Fruit fly (Drosophila melanogaster) whole organism, wandering third instar larva: ENCODE data around the gene CG13930.

Source experiments
- Abd-B ChIP-seq: fragments of >200 bp; optimal IDR thresholded peaks from 2 replicates; lab custom pipeline; 2017; ENCODE audit warnings: missing biosample characterization, missing genetic modification characterization
- CG32264 ChIP-seq: fragments of 200-800 bp; sonication (Bioruptor generic); optimal IDR thresholded peaks from 2 replicates; lab custom pipeline; 2016; ENCODE audit warnings: missing biosample characterization, missing genetic modification characterization
- CG9705 ChIP-seq: fragments of 200-800 bp; sonication (Bioruptor generic); optimal IDR thresholded peaks from 2 replicates; lab custom pipeline; 2018; ENCODE audit warnings: missing biosample characterization, mild to moderate bottlenecking, missing genetic modification characterization
- CrebA ChIP-seq: fragments of 200-800 bp; sonication (Bioruptor generic); optimal IDR thresholded peaks from 2 replicates; lab custom pipeline; 2016; ENCODE audit warnings: missing biosample characterization, mild to moderate bottlenecking, missing genetic modification characterization, borderline replicate concordance
- Dfd ChIP-seq: fragments of >200 bp; optimal IDR thresholded peaks from 2 replicates; lab custom pipeline; 2017; ENCODE audit warnings: missing biosample characterization, missing genetic modification characterization
- Dif ChIP-seq: fragments of 200-275, 200-300 bp; sonication (Bioruptor generic); optimal IDR thresholded peaks from 2 replicates; lab custom pipeline; 2018; ENCODE audit warnings: missing biosample characterization, missing genetic modification characterization; ENCODE audit not compliant: partially characterized antibody
- GATAd ChIP-seq: sonication (Bioruptor generic); optimal IDR thresholded peaks from 2 replicates; lab custom pipeline; 2016; ENCODE audit warnings: missing biosample characterization, missing genetic modification characterization
- HLH106 ChIP-seq: fragments of 200-800 bp; optimal IDR thresholded peaks from 3 replicates; lab custom pipeline; 2019; ENCODE audit warnings: missing biosample characterization, mild to moderate bottlenecking, missing genetic modification characterization, moderate library complexity
- Hnf4 ChIP-seq: fragments of 200-800 bp; sonication (Bioruptor generic); optimal IDR thresholded peaks from 2 replicates; lab custom pipeline; 2016; ENCODE audit warnings: missing biosample characterization, mild to moderate bottlenecking, missing genetic modification characterization
- Hr78 ChIP-seq: fragments of >200 bp; optimal IDR thresholded peaks from 2 replicates; lab custom pipeline; 2017; ENCODE audit warnings: missing biosample characterization, missing genetic modification characterization
- Hr83 ChIP-seq: fragments of 200-300 bp; sonication (Bioruptor generic); optimal IDR thresholded peaks from 2 replicates; lab custom pipeline; 2016; ENCODE audit warnings: missing biosample characterization, mild to moderate bottlenecking, missing genetic modification characterization, moderate library complexity; ENCODE audit not compliant: poor library complexity, severe bottlenecking
- Jra ChIP-seq: sonication (Bioruptor generic); optimal IDR thresholded peaks from 2 replicates; lab custom pipeline; 2016; ENCODE audit warnings: missing biosample characterization, missing genetic modification characterization
- Mio ChIP-seq: sonication (Bioruptor generic); optimal IDR thresholded peaks from 2 replicates; lab custom pipeline; 2016; ENCODE audit warnings: missing biosample characterization, missing genetic modification characterization
- Myc ChIP-seq: fragments of >200 bp; optimal IDR thresholded peaks from 2 replicates; lab custom pipeline; 2017
- N ChIP-seq: fragments of >200 bp; optimal IDR thresholded peaks from 2 replicates; lab custom pipeline; 2018; ENCODE audit warnings: missing biosample characterization, missing external identifiers, missing genetic modification characterization
- OdsH ChIP-seq: fragments of 200-800 bp; sonication (Bioruptor generic); optimal IDR thresholded peaks from 2 replicates; lab custom pipeline; 2016; ENCODE audit warnings: missing biosample characterization, mild to moderate bottlenecking, missing genetic modification characterization
- Rel ChIP-seq, 2 experiments: fragments of 200-800 bp; sonication (Bioruptor generic) in 1 of 2; optimal IDR thresholded peaks; 2 replicates in 1 of 2; 3 replicates in 1 of 2; lab custom pipeline; 2016 to 2019; ENCODE audit warnings: mild to moderate bottlenecking in 2 of 2, missing biosample characterization in 2 of 2, missing genetic modification characterization in 2 of 2, moderate library complexity in 1 of 2
- Sp1 ChIP-seq: fragments of 200-800 bp; sonication (Bioruptor generic); optimal IDR thresholded peaks from 3 replicates; lab custom pipeline; 2019; ENCODE audit warnings: missing biosample characterization, mild to moderate bottlenecking, missing genetic modification characterization, moderate library complexity
- Vsx2 ChIP-seq: fragments of 200-300, 225-300 bp; sonication (Bioruptor generic); optimal IDR thresholded peaks from 2 replicates; lab custom pipeline; 2018; ENCODE audit warnings: missing biosample characterization, missing genetic modification characterization; ENCODE audit not compliant: partially characterized antibody
- br ChIP-seq: fragments of 200-800 bp; sonication (Bioruptor generic); optimal IDR thresholded peaks from 2 replicates; lab custom pipeline; 2016; ENCODE audit warnings: missing biosample characterization, missing genetic modification characterization
- brk ChIP-seq: fragments of 200-800 bp; sonication (Bioruptor generic); optimal IDR thresholded peaks from 2 replicates; lab custom pipeline; 2016; ENCODE audit warnings: missing biosample characterization, mild to moderate bottlenecking, missing genetic modification characterization
- dl ChIP-seq, 2 experiments: fragments of 175-275, 200-275 bp in 1 of 2; fragments of 200-275 bp in 1 of 2; sonication (Bioruptor generic); optimal IDR thresholded peaks; lab custom pipeline; 2018; ENCODE audit warnings: mild to moderate bottlenecking in 2 of 2, missing biosample characterization in 2 of 2, missing genetic modification characterization in 2 of 2, moderate library complexity in 2 of 2; ENCODE audit not compliant: partially characterized antibody in 2 of 2, insufficient read depth in 1 of 2
- dmrt93B ChIP-seq: fragments of 200-800 bp; sonication (Bioruptor generic); optimal IDR thresholded peaks from 2 replicates; lab custom pipeline; 2018; ENCODE audit warnings: missing biosample characterization, mild to moderate bottlenecking, missing genetic modification characterization
- dsf ChIP-seq: sonication (Bioruptor generic); optimal IDR thresholded peaks from 2 replicates; lab custom pipeline; 2016; ENCODE audit warnings: missing biosample characterization, missing genetic modification characterization, borderline replicate concordance
- ey ChIP-seq: fragments of 200-800 bp; sonication (Bioruptor generic); optimal IDR thresholded peaks from 2 replicates; lab custom pipeline; 2016; ENCODE audit warnings: missing biosample characterization, missing genetic modification characterization
- foxo ChIP-seq, 2 experiments: fragments of 200-800 bp; sonication (Bioruptor generic); optimal IDR thresholded peaks; 2 replicates in 1 of 2; 3 replicates in 1 of 2; lab custom pipeline; 2016 to 2017; ENCODE audit warnings: missing biosample characterization in 2 of 2, missing genetic modification characterization in 2 of 2
- fru ChIP-seq: fragments of 200-800 bp; sonication (Bioruptor generic); optimal IDR thresholded peaks from 3 replicates; lab custom pipeline; 2016; ENCODE audit warnings: missing biosample characterization, mild to moderate bottlenecking, missing genetic modification characterization
- h ChIP-seq: fragments of 200-800 bp; sonication (Bioruptor generic); optimal IDR thresholded peaks from 3 replicates; lab custom pipeline; 2016; ENCODE audit warnings: missing biosample characterization, mild to moderate bottlenecking, missing genetic modification characterization
- jim ChIP-seq: fragments of 175-275, 200-325 bp; sonication (Bioruptor generic); optimal IDR thresholded peaks from 2 replicates; lab custom pipeline; 2016; ENCODE audit warnings: missing biosample characterization, mild to moderate bottlenecking, missing genetic modification characterization
- lola ChIP-seq: fragments of >200 bp; optimal IDR thresholded peaks from 2 replicates; lab custom pipeline; 2017; ENCODE audit warnings: missing biosample characterization, missing genetic modification characterization
- pan ChIP-seq: fragments of >200 bp; optimal IDR thresholded peaks from 2 replicates; lab custom pipeline; 2017
- psq ChIP-seq: fragments of 200-800 bp; sonication (Bioruptor generic); optimal IDR thresholded peaks from 3 replicates; lab custom pipeline; 2017; ENCODE audit warnings: missing biosample characterization, mild to moderate bottlenecking, missing genetic modification characterization, moderate library complexity
- rgr ChIP-seq: fragments of 200-800 bp; sonication (Bioruptor generic); optimal IDR thresholded peaks from 3 replicates; lab custom pipeline; 2016; ENCODE audit warnings: missing biosample characterization, mild to moderate bottlenecking, missing genetic modification characterization
- sage ChIP-seq: fragments of 200-800 bp; sonication (Bioruptor generic); optimal IDR thresholded peaks from 2 replicates; lab custom pipeline; 2016; ENCODE audit warnings: missing biosample characterization, mild to moderate bottlenecking, missing genetic modification characterization
- sv ChIP-seq: fragments of 200-800 bp; sonication (Bioruptor generic); optimal IDR thresholded peaks from 3 replicates; lab custom pipeline; 2016; ENCODE audit warnings: missing biosample characterization, missing genetic modification characterization
- tai ChIP-seq: sonication (Bioruptor generic); optimal IDR thresholded peaks from 2 replicates; lab custom pipeline; 2016; ENCODE audit warnings: missing biosample characterization, missing genetic modification characterization
- usp ChIP-seq: fragments of >200 bp; optimal IDR thresholded peaks from 2 replicates; lab custom pipeline; 2017; ENCODE audit warnings: missing biosample characterization, missing genetic modification characterization
- woc ChIP-seq: sonication (Bioruptor generic); optimal IDR thresholded peaks from 2 replicates; lab custom pipeline; 2016; ENCODE audit warnings: missing biosample characterization, mild to moderate bottlenecking, missing genetic modification characterization

CG13930 gene

DNA sequence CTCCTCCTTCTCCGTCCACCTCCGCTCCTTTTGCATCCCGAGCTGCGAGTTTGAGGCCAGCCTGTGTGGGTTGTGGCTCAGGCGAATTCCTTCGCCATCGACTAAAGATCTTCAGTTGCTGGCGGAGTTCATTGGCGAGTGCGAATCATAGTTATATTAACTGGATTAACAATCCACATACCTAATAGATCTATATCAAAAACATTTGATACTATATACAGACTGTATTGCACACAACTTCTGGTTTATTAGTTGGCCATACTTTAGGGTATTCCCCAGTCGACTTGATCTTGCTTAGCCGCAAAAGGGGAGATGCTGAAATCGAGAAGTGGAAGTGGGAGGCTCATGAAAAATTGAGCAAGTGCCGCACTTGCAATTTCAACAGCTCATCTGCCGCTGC is 20.3 kb upstream of the CG13930 start:
- no peak for TF ChIP-seq ey
- peak; percentile 37 for TF ChIP-seq h (GFP tag; lab: Kevin White, UChicago)

DNA sequence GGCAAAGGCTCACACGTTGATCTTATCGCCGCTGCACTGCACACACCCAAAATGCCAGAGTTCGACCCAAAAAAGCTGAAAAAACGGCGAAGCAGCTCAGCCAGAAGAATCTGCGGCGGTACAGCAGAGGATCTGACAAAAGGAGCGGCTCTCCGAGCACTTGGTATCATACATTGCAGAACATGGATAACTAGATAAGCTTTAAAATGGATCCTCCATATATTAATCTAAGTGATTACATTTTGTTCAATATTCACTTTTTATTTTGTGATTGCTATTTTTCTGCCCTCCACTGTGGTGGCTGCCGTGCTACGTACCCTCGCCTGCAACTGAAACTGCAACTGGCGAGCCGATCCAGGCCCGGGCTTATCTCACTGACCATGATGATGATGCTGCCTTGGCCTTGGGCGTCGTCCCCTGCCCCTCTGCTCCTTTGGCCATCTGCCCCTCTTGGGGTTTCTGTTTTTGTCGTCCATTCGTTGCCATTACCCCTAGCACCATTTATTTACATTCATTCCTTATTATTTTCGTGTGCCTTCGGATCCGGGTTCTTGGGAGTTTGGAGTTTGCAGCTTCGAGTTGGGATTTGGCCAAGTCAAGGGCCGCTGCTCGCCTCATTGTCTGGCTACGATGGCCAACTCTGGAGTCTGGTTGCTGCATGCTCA is 19.7 kb upstream of the CG13930 start:
- TF ChIP-seq Dif (GFP tag; lab: Kevin White, UChicago) = no peak
- TF ChIP-seq Hr78 (GFP tag; lab: Kevin White, UChicago) = no peak
- no peak for TF ChIP-seq Dfd (GFP tag; lab: Kevin White, UChicago)
- peak; percentile 91 for TF ChIP-seq rgr (GFP tag; lab: Kevin White, UChicago)
- peak; percentile 91 for TF ChIP-seq OdsH
- TF ChIP-seq foxo (GFP tag; optimal IDR thresholded peaks at IDR 0.05; lab: Kevin White, UChicago) = peak; percentile 23 to 91
- TF ChIP-seq Hnf4 = peak; percentile 78
- no peak for TF ChIP-seq dl (GFP tag; optimal IDR thresholded peaks at IDR 0.05; lab: Kevin White, UChicago; ENCODE audit: insufficient read depth in 1 of 2, partially characterized antibody in 2 of 2)
- TF ChIP-seq Vsx2 = no peak
- peak; percentile 93 for TF ChIP-seq br (GFP tag; lab: Kevin White, UChicago)
- TF ChIP-seq brk (GFP tag; lab: Kevin White, UChicago) = peak; percentile 66
- peak; percentile 24 for TF ChIP-seq Rel (GFP tag; optimal IDR thresholded peaks at IDR 0.05; lab: Kevin White, UChicago)
- peak; percentile 22 for TF ChIP-seq Rel (tag; optimal IDR thresholded peaks at IDR 0.05; lab: Kevin White, UChicago)
- TF ChIP-seq fru = peak; percentile 94
- TF ChIP-seq jim (GFP tag; lab: Kevin White, UChicago) = no peak
- peak; percentile 38 for TF ChIP-seq dsf (GFP tag; lab: Kevin White, UChicago)
- TF ChIP-seq Myc (lab: Kevin White, UChicago) = no peak
- no peak for TF ChIP-seq usp (GFP tag; lab: Kevin White, UChicago)
- peak; percentile 88 for TF ChIP-seq Sp1 (GFP tag; lab: Kevin White, UChicago)
- TF ChIP-seq woc (GFP tag; lab: Kevin White, UChicago) = peak; percentile 86
- no peak for TF ChIP-seq N (GFP tag; lab: Kevin White, UChicago)
- peak; percentile 68 for TF ChIP-seq CG9705
- TF ChIP-seq CrebA (GFP tag; lab: Kevin White, UChicago) = peak; percentile 33
- TF ChIP-seq pan = no peak
- TF ChIP-seq ey = peak; percentile 90
- peak; percentile 79 for TF ChIP-seq CG32264
- peak; percentile 84 for TF ChIP-seq h (GFP tag; lab: Kevin White, UChicago)
- TF ChIP-seq GATAd = no peak
- TF ChIP-seq Abd-B = no peak
- TF ChIP-seq psq (GFP tag; lab: Kevin White, UChicago) = peak; percentile 95
- peak; percentile 85 for TF ChIP-seq HLH106 (tag; lab: Kevin White, UChicago)
- TF ChIP-seq sage = peak; percentile 51
- TF ChIP-seq tai (GFP tag; lab: Kevin White, UChicago) = no peak
- TF ChIP-seq lola = no peak
- no peak for TF ChIP-seq sv (GFP tag; lab: Kevin White, UChicago)
- no peak for TF ChIP-seq Hr83
- peak; percentile 55 for TF ChIP-seq Jra (GFP tag; lab: Kevin White, UChicago)
- peak; percentile 84 for TF ChIP-seq dmrt93B (GFP tag; lab: Kevin White, UChicago)

DNA sequence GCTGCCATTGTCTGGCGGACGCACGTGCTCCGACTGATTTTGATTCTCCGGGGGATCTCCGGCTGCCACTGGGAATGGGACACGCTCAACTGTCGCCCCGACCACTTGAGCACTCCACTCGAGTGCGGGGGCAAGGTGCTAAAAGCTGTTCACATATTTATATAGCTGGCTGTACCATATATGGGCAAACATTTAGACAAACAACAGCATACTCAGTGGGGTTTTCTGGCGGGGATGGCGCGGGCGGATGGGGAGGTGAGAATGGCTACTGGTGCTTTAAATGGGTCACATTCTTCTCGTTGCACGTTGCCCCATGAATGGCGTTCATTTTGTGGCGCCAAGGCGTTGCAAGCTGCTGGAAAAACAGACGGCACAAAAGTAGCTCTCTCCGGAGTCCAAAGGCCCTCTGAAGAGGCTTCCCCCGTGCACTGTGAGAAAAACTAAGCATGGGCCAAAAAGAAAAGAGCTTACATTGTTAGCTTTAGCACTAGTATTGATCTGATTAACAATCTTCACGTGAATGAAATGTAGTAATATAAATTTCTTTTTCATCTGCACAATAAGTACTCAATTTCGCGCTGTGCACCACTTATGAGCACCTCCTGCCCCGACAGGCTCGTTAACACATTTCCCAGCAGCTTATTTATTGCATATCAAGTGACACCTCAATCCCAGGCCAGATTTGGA is 18.3 kb upstream of the CG13930 start:
- no peak for TF ChIP-seq CG32264
- no peak for TF ChIP-seq N (GFP tag; lab: Kevin White, UChicago)
- TF ChIP-seq Abd-B = no peak
- TF ChIP-seq GATAd = no peak
- TF ChIP-seq woc (GFP tag; lab: Kevin White, UChicago) = peak; percentile 15
- no peak for TF ChIP-seq Rel (GFP tag; optimal IDR thresholded peaks at IDR 0.05; lab: Kevin White, UChicago)
- no peak for TF ChIP-seq Rel (tag; optimal IDR thresholded peaks at IDR 0.05; lab: Kevin White, UChicago)
- TF ChIP-seq dmrt93B (GFP tag; lab: Kevin White, UChicago) = peak; percentile 34
- no peak for TF ChIP-seq usp (GFP tag; lab: Kevin White, UChicago)
- TF ChIP-seq lola = no peak
- no peak for TF ChIP-seq pan
- TF ChIP-seq OdsH = peak; percentile 8
- peak; percentile 92 for TF ChIP-seq Hr83
- TF ChIP-seq Hnf4 = peak; percentile 19
- peak in 1 of 2 experiments; percentile 63 for TF ChIP-seq foxo (GFP tag; optimal IDR thresholded peaks at IDR 0.05; lab: Kevin White, UChicago)
- TF ChIP-seq fru = peak; percentile 51
- TF ChIP-seq dsf (GFP tag; lab: Kevin White, UChicago) = no peak
- TF ChIP-seq sv (GFP tag; lab: Kevin White, UChicago) = no peak
- TF ChIP-seq dl (GFP tag; optimal IDR thresholded peaks at IDR 0.05; lab: Kevin White, UChicago; ENCODE audit: insufficient read depth in 1 of 2, partially characterized antibody in 2 of 2) = no peak
- TF ChIP-seq Myc (lab: Kevin White, UChicago) = no peak
- TF ChIP-seq rgr (GFP tag; lab: Kevin White, UChicago) = peak; percentile 46
- TF ChIP-seq Hr78 (GFP tag; lab: Kevin White, UChicago) = no peak
- peak; percentile 20 for TF ChIP-seq Sp1 (GFP tag; lab: Kevin White, UChicago)
- peak; percentile 48 for TF ChIP-seq br (GFP tag; lab: Kevin White, UChicago)
- no peak for TF ChIP-seq brk (GFP tag; lab: Kevin White, UChicago)
- TF ChIP-seq Vsx2 = no peak
- TF ChIP-seq h (GFP tag; lab: Kevin White, UChicago) = peak; percentile 71
- TF ChIP-seq Mio (GFP tag; lab: Kevin White, UChicago) = no peak
- no peak for TF ChIP-seq Jra (GFP tag; lab: Kevin White, UChicago)
- TF ChIP-seq CG9705 = no peak
- TF ChIP-seq jim (GFP tag; lab: Kevin White, UChicago) = peak; percentile 14
- TF ChIP-seq Dfd (GFP tag; lab: Kevin White, UChicago) = no peak
- no peak for TF ChIP-seq CrebA (GFP tag; lab: Kevin White, UChicago)
- TF ChIP-seq ey = peak; percentile 45
- TF ChIP-seq psq (GFP tag; lab: Kevin White, UChicago) = no peak
- peak; percentile 45 for TF ChIP-seq HLH106 (tag; lab: Kevin White, UChicago)
